Fruit fly (Drosophila melanogaster) whole organism, embryonic: ENCODE measurements around the gene CG44261.

Experiments used
- Abd-B ChIP-seq: fragments of 200-800 bp; sonication (Bioruptor generic); optimal IDR thresholded peaks from 2 replicates; lab custom pipeline; 2018; ENCODE audit warnings: missing biosample characterization, mild to moderate bottlenecking, missing genetic modification characterization, moderate library complexity
- C15 ChIP-seq: fragments of 200-800 bp; sonication (Bioruptor generic); IDR thresholded peaks from 3 replicates; pipeline ENCODE4 v1.3.6; 2022; ENCODE audit warnings: missing biosample characterization, missing genetic modification characterization
- CG10147 ChIP-seq: fragments of 200-800 bp; sonication (Bioruptor generic); optimal IDR thresholded peaks from 2 replicates; lab custom pipeline; 2019; ENCODE audit warnings: missing biosample characterization, mild to moderate bottlenecking, missing genetic modification characterization, moderate library complexity
- CG12659 ChIP-seq: fragments of 200-800 bp; sonication (Bioruptor generic); optimal IDR thresholded peaks from 3 replicates; lab custom pipeline; 2017; ENCODE audit warnings: mild to moderate bottlenecking, missing biosample characterization, missing genetic modification reagents, missing genetic modification characterization
- CG13123 ChIP-seq: fragments of 200-800 bp; sonication (Bioruptor generic); optimal IDR thresholded peaks from 2 replicates; lab custom pipeline; 2016; ENCODE audit warnings: missing biosample characterization, missing genetic modification characterization
- CG13287 ChIP-seq: fragments of 200-800 bp; sonication (Bioruptor generic); IDR thresholded peaks from 2 replicates; pipeline ENCODE4 v1.3.6; 2022; ENCODE audit warnings: missing biosample characterization, missing genetic modification characterization; ENCODE audit not compliant: partially characterized antibody
- CG13894 ChIP-seq: fragments of 200-800 bp; sonication (Bioruptor generic); optimal IDR thresholded peaks from 3 replicates; lab custom pipeline; 2018; ENCODE audit warnings: missing biosample characterization, mild to moderate bottlenecking, missing genetic modification characterization, moderate library complexity
- CG1529 ChIP-seq: fragments of 200-800 bp; sonication (Bioruptor generic); optimal IDR thresholded peaks from 3 replicates; lab custom pipeline; 2018; ENCODE audit warnings: missing biosample characterization, missing genetic modification characterization
- CG15601 ChIP-seq: fragments of 200-800 bp; sonication (Bioruptor generic); optimal IDR thresholded peaks from 3 replicates; lab custom pipeline; 2019; ENCODE audit warnings: missing biosample characterization, mild to moderate bottlenecking, missing genetic modification characterization, moderate library complexity
- CG1602 ChIP-seq: fragments of 200-800 bp; sonication (Bioruptor generic); optimal IDR thresholded peaks from 3 replicates; lab custom pipeline; 2016; ENCODE audit warnings: missing biosample characterization, missing genetic modification characterization
- CG17385 ChIP-seq: fragments of 200-800 bp; sonication (Bioruptor generic); optimal IDR thresholded peaks from 3 replicates; lab custom pipeline; 2018; ENCODE audit warnings: missing biosample characterization, mild to moderate bottlenecking, missing genetic modification characterization
- CG18476 ChIP-seq: fragments of 200-800 bp; sonication (Bioruptor generic); optimal IDR thresholded peaks from 2 replicates; lab custom pipeline; 2016; ENCODE audit warnings: missing biosample characterization, mild to moderate bottlenecking, missing genetic modification characterization
- CG18619 ChIP-seq: fragments of 200-800 bp; sonication (Bioruptor generic); optimal IDR thresholded peaks from 3 replicates; lab custom pipeline; 2017; ENCODE audit warnings: missing biosample characterization, mild to moderate bottlenecking, missing genetic modification characterization
- CG2202 ChIP-seq: fragments of 200-800 bp; sonication (Bioruptor generic); optimal IDR thresholded peaks from 2 replicates; lab custom pipeline; 2018; ENCODE audit warnings: missing biosample characterization, mild to moderate bottlenecking, missing genetic modification characterization
- CG2889 ChIP-seq: fragments of 200-800 bp; sonication (Bioruptor generic); IDR thresholded peaks from 3 replicates; pipeline ENCODE4 v1.3.6; 2022; ENCODE audit warnings: missing biosample characterization, missing genetic modification characterization
- CG31388 ChIP-seq: fragments of 200-800 bp; sonication (Bioruptor generic); optimal IDR thresholded peaks from 2 replicates; lab custom pipeline; 2016; ENCODE audit warnings: missing biosample characterization, missing genetic modification characterization
- CG34376 ChIP-seq: fragments of 200-800 bp; sonication (Bioruptor generic); optimal IDR thresholded peaks from 2 replicates; lab custom pipeline; 2018; ENCODE audit warnings: missing biosample characterization, mild to moderate bottlenecking, missing genetic modification characterization
- CG34422 ChIP-seq: fragments of 200-800 bp; sonication (Bioruptor generic); IDR thresholded peaks from 3 replicates; pipeline ENCODE4 v1.3.6; 2022; ENCODE audit warnings: missing biosample characterization, missing genetic modification characterization
- CG4707 ChIP-seq: fragments of 200-800 bp; sonication (Bioruptor generic); optimal IDR thresholded peaks from 2 replicates; lab custom pipeline; 2018; ENCODE audit warnings: missing biosample characterization, mild to moderate bottlenecking, missing genetic modification characterization, moderate library complexity
- CG8388 ChIP-seq: fragments of 200-800 bp; sonication (Bioruptor generic); optimal IDR thresholded peaks from 2 replicates; lab custom pipeline; 2019; ENCODE audit warnings: missing biosample characterization, mild to moderate bottlenecking, missing genetic modification characterization, moderate library complexity
- CG8478 ChIP-seq: fragments of >200 bp; optimal IDR thresholded peaks from 2 replicates; lab custom pipeline; 2018
- CG9437 ChIP-seq: fragments of 200-800 bp; sonication (Bioruptor generic); optimal IDR thresholded peaks from 2 replicates; lab custom pipeline; 2018; ENCODE audit warnings: missing biosample characterization, mild to moderate bottlenecking, missing genetic modification characterization
- Dad ChIP-seq: fragments of 200-800 bp; sonication (Bioruptor generic); optimal IDR thresholded peaks from 3 replicates; lab custom pipeline; 2016; ENCODE audit warnings: missing biosample characterization, missing genetic modification characterization
- Dip3 ChIP-seq: fragments of 200-800 bp; sonication (Bioruptor generic); optimal IDR thresholded peaks from 3 replicates; lab custom pipeline; 2016; ENCODE audit warnings: missing biosample characterization, missing genetic modification characterization
- Doc3 ChIP-seq: fragments of 200-800 bp; sonication (Bioruptor generic); IDR thresholded peaks from 3 replicates; pipeline ENCODE4 v1.3.6; 2022; ENCODE audit warnings: missing biosample characterization, missing genetic modification characterization; ENCODE audit not compliant: partially characterized antibody
- Drgx ChIP-seq: fragments of 200-800 bp; sonication (Bioruptor generic); IDR thresholded peaks from 2 replicates; pipeline ENCODE4 v1.3.6; 2022; ENCODE audit warnings: missing biosample characterization, missing genetic modification characterization
- HHEX ChIP-seq: fragments of 200-800 bp; sonication (Bioruptor generic); optimal IDR thresholded peaks from 3 replicates; lab custom pipeline; 2017; ENCODE audit warnings: missing biosample characterization, mild to moderate bottlenecking, missing genetic modification characterization, missing genetic modification reagents
- MESR4 ChIP-seq: fragments of 200-800 bp; sonication (Bioruptor generic); optimal IDR thresholded peaks from 2 replicates; lab custom pipeline; 2018; ENCODE audit warnings: missing biosample characterization, mild to moderate bottlenecking, missing genetic modification characterization, moderate library complexity
- Nf-YC ChIP-seq: fragments of 200-800 bp; optimal IDR thresholded peaks from 3 replicates; lab custom pipeline; 2019; ENCODE audit warnings: missing biosample characterization, mild to moderate bottlenecking, missing genetic modification characterization, moderate library complexity
- Oaz ChIP-seq: fragments of 200-800 bp; sonication (Bioruptor generic); IDR thresholded peaks from 2 replicates; pipeline ENCODE4 v1.3.6; 2022; ENCODE audit warnings: missing biosample characterization, missing genetic modification characterization
- Rfx ChIP-seq: fragments of 200-800 bp; sonication (Bioruptor generic); IDR thresholded peaks from 2 replicates; pipeline ENCODE4 v1.3.6; 2022; ENCODE audit warnings: missing biosample characterization, missing genetic modification characterization
- Trl ChIP-seq, 3 experiments: fragments of >200 bp in 2 of 3; fragments of 200-800 bp in 1 of 3; sonication (Bioruptor generic) in 1 of 3; optimal IDR thresholded peaks; 2 replicates in 1 of 3; 3 replicates in 2 of 3; lab custom pipeline; 2016 to 2017; ENCODE audit warnings: missing biosample characterization in 1 of 3, missing genetic modification characterization in 1 of 3
- Vsx1 ChIP-seq: fragments of 200-800 bp; sonication (Bioruptor generic); optimal IDR thresholded peaks from 2 replicates; lab custom pipeline; 2017; ENCODE audit warnings: missing biosample characterization, mild to moderate bottlenecking, missing genetic modification characterization, missing genetic modification reagents
- Xbp1 ChIP-seq: fragments of 200-800 bp; sonication (Bioruptor generic); optimal IDR thresholded peaks from 3 replicates; lab custom pipeline; 2016; ENCODE audit warnings: missing biosample characterization, mild to moderate bottlenecking, missing genetic modification characterization
- bowl ChIP-seq: fragments of 200-800 bp; sonication (Bioruptor generic); IDR thresholded peaks from 2 replicates; pipeline ENCODE4 v1.3.6; 2022; ENCODE audit warnings: missing biosample characterization, missing genetic modification characterization
- bsh ChIP-seq, 2 experiments: fragments of 200-800 bp; sonication (Bioruptor generic); optimal IDR thresholded peaks; 2 replicates each; lab custom pipeline; 2017 to 2018; ENCODE audit warnings: mild to moderate bottlenecking in 2 of 2, missing biosample characterization in 2 of 2, missing genetic modification characterization in 2 of 2, moderate library complexity in 1 of 2
- chif ChIP-seq, 2 experiments: fragments of 200-800 bp; sonication (Bioruptor generic); optimal IDR thresholded peaks; 3 replicates each; lab custom pipeline; 2016; ENCODE audit warnings: missing biosample characterization in 2 of 2, missing genetic modification characterization in 2 of 2
- chm ChIP-seq: fragments of 200-800 bp; sonication (Bioruptor generic); IDR thresholded peaks from 2 replicates; pipeline ENCODE4 v1.3.6; 2022; ENCODE audit warnings: missing biosample characterization, missing genetic modification characterization
- dati ChIP-seq: fragments of 200-800 bp; sonication (Bioruptor generic); IDR thresholded peaks from 2 replicates; pipeline ENCODE4 v1.3.6; 2022; ENCODE audit warnings: missing biosample characterization, missing genetic modification characterization
- fd3F ChIP-seq: fragments of 200-800 bp; sonication (Bioruptor generic); optimal IDR thresholded peaks from 2 replicates; lab custom pipeline; 2018; ENCODE audit warnings: missing biosample characterization, mild to moderate bottlenecking, missing genetic modification characterization, moderate library complexity
- gsb ChIP-seq: fragments of 200-800 bp; sonication (Bioruptor generic); IDR thresholded peaks from 2 replicates; pipeline ENCODE4 v1.3.6; 2022; ENCODE audit warnings: missing biosample characterization, missing genetic modification characterization
- gt ChIP-seq: fragments of 200-800 bp; sonication (Bioruptor generic); IDR thresholded peaks from 2 replicates; pipeline ENCODE4 v1.3.6; 2022; ENCODE audit warnings: missing biosample characterization, missing genetic modification characterization
- hkb ChIP-seq, 2 experiments: fragments of 200-800 bp in 1 of 2; fragments of >200 bp in 1 of 2; sonication (Bioruptor generic) in 1 of 2; IDR thresholded peaks in 1 of 2; optimal IDR thresholded peaks in 1 of 2; 2 replicates each; pipeline versions ENCODE4 v1.3.6 to Lab custom; 2017 to 2022; ENCODE audit warnings: missing biosample characterization in 1 of 2, missing genetic modification characterization in 1 of 2
- mld ChIP-seq: fragments of 200-800 bp; sonication (Bioruptor generic); IDR thresholded peaks from 3 replicates; pipeline ENCODE4 v1.3.6; 2022; ENCODE audit warnings: missing biosample characterization, missing genetic modification characterization; ENCODE audit not compliant: partially characterized antibody
- nom ChIP-seq: fragments of 200-800 bp; sonication (Bioruptor generic); optimal IDR thresholded peaks from 2 replicates; lab custom pipeline; 2017; ENCODE audit warnings: missing biosample characterization, missing genetic modification characterization, mild to moderate bottlenecking, moderate library complexity, missing genetic modification reagents
- ranshi ChIP-seq: fragments of 200-800 bp; sonication (Bioruptor generic); IDR thresholded peaks from 2 replicates; pipeline ENCODE4 v1.3.6; 2022; ENCODE audit warnings: missing biosample characterization, missing genetic modification characterization
- slou ChIP-seq: fragments of 200-800 bp; sonication (Bioruptor generic); optimal IDR thresholded peaks from 3 replicates; lab custom pipeline; 2016; ENCODE audit warnings: missing biosample characterization, missing genetic modification characterization
- wdn ChIP-seq: fragments of 200-800 bp; sonication (Bioruptor generic); IDR thresholded peaks from 2 replicates; pipeline ENCODE4 v1.3.6; 2022; ENCODE audit warnings: missing biosample characterization, missing genetic modification characterization
- yki ChIP-seq: fragments of >200 bp; optimal IDR thresholded peaks from 3 replicates; lab custom pipeline; 2018
- zf30C ChIP-seq: fragments of 200-800 bp; sonication (Bioruptor generic); optimal IDR thresholded peaks from 3 replicates; lab custom pipeline; 2018; ENCODE audit warnings: missing biosample characterization, mild to moderate bottlenecking, missing genetic modification characterization

Gene CG44261

dm6 chr3R:9428988-9429387 is 21.0 kb upstream of the CG44261 start (continued):
- no peak for TF ChIP-seq Doc3
- TF ChIP-seq CG34422 (GFP tag; lab: Robert Waterston, UW), result peak; percentile 60; the same call in 1 of the 3 replicates
- no peak for TF ChIP-seq Abd-B (GFP tag; lab: Kevin White, UChicago)
- peak; percentile 4 for TF ChIP-seq nom (GFP tag; lab: Kevin White, UChicago)
- peak; percentile 92 for TF ChIP-seq CG34376 (GFP tag; lab: Kevin White, UChicago)
- peak; percentile 51; the same call in 1 of the 3 replicates for TF ChIP-seq CG2889 (GFP tag; lab: Robert Waterston, UW)
- TF ChIP-seq CG13123 (GFP tag; lab: Kevin White, UChicago), result no peak
- TF ChIP-seq CG15601 (tag; lab: Kevin White, UChicago), result peak; percentile 66
- TF ChIP-seq MESR4, result no peak
- TF ChIP-seq Vsx1, result peak; percentile 35
- no peak for TF ChIP-seq Trl (optimal IDR thresholded peaks at IDR 0.05; lab: Kevin White, UChicago)
- peak; percentile 32 for TF ChIP-seq Trl (GFP tag; optimal IDR thresholded peaks at IDR 0.05; lab: Kevin White, UChicago)
- 0 out of 3 replicates have a peak, but pooled peaks have one; percentile 52 for TF ChIP-seq C15 (GFP tag; lab: Robert Waterston, UW)
- no peak for TF ChIP-seq dati (GFP tag; lab: Robert Waterston, UW)
- peak; percentile 61 for TF ChIP-seq Xbp1 (GFP tag; lab: Kevin White, UChicago)
- peak; percentile 38 for TF ChIP-seq fd3F
- TF ChIP-seq zf30C (GFP tag; lab: Kevin White, UChicago), result no peak
- TF ChIP-seq Dad, result peak; percentile 49
- peak; percentile 27 for TF ChIP-seq CG1529 (GFP tag; lab: Kevin White, UChicago)
- TF ChIP-seq yki (lab: Kevin White, UChicago), result no peak
- TF ChIP-seq Oaz (GFP tag; lab: Robert Waterston, UW), result peak; percentile 40; the same call in 1 of the 2 replicates
- TF ChIP-seq gsb (GFP tag; lab: Robert Waterston, UW), result no peak
- TF ChIP-seq bowl (GFP tag; lab: Robert Waterston, UW), result 0 out of 2 replicates have a peak, but pooled peaks have one; percentile 30
- TF ChIP-seq chm (GFP tag; lab: Robert Waterston, UW), result peak; percentile 75
- TF ChIP-seq chif (GFP tag; optimal IDR thresholded peaks at IDR 0.05; lab: Kevin White, UChicago), result peak; percentile 2 to 54
- peak; percentile 48 for TF ChIP-seq HHEX (GFP tag; lab: Kevin White, UChicago)
- no peak for TF ChIP-seq Drgx (GFP tag; lab: Robert Waterston, UW)
- no peak for TF ChIP-seq slou
- peak; percentile 17 for TF ChIP-seq CG10147 (GFP tag; lab: Kevin White, UChicago)
- TF ChIP-seq CG18476 (GFP tag; lab: Kevin White, UChicago), result peak; percentile 20
- TF ChIP-seq CG8388 (GFP tag; lab: Kevin White, UChicago), result no peak
- peak; percentile 66 for TF ChIP-seq Dip3 (GFP tag; lab: Kevin White, UChicago)
- TF ChIP-seq CG12659 (GFP tag; lab: Kevin White, UChicago), result peak; percentile 64
- no peak for TF ChIP-seq CG9437
- TF ChIP-seq CG8478 (lab: Kevin White, UChicago), result no peak
- TF ChIP-seq CG17385 (GFP tag; lab: Kevin White, UChicago), result peak; percentile 60
- TF ChIP-seq Nf-YC (tag; lab: Kevin White, UChicago), result no peak
- peak; percentile 92 for TF ChIP-seq CG13894 (tag; lab: Kevin White, UChicago)
- no peak for TF ChIP-seq wdn (GFP tag; lab: Robert Waterston, UW)
- TF ChIP-seq CG31388, result no peak
- TF ChIP-seq CG2202 (tag; lab: Kevin White, UChicago), result peak; percentile 20
- no peak for TF ChIP-seq hkb (optimal IDR thresholded peaks at IDR 0.05; lab: Kevin White, UChicago)
- peak; percentile 70; the same call in 1 of the 2 replicates for TF ChIP-seq hkb (GFP tag; IDR thresholded peaks at IDR 0.05; lab: Robert Waterston, UW)
- TF ChIP-seq Rfx (GFP tag; lab: Robert Waterston, UW), result peak; percentile 90
- no peak for TF ChIP-seq mld (GFP tag; lab: Robert Waterston, UW)
- no peak for TF ChIP-seq CG13287 (GFP tag; lab: Robert Waterston, UW)
- peak; percentile 55 for TF ChIP-seq CG4707 (GFP tag; lab: Kevin White, UChicago)
- 0 out of 2 replicates have a peak, but pooled peaks have one; percentile 35 for TF ChIP-seq ranshi (GFP tag; lab: Robert Waterston, UW)
- no peak for TF ChIP-seq gt
- TF ChIP-seq bsh (GFP tag; optimal IDR thresholded peaks at IDR 0.05; lab: Kevin White, UChicago), result peak in 1 of 2 experiments; percentile 65
- peak; percentile 69 for TF ChIP-seq CG18619
- TF ChIP-seq CG1602 (GFP tag; lab: Kevin White, UChicago), result no peak
